Fruit fly (Drosophila melanogaster) whole organism, embryonic: ENCODE data around the gene Bx.

Experiments used
- Atf-2 ChIP-seq: fragments of 200-800 bp; sonication (Bioruptor generic); optimal IDR thresholded peaks from 2 replicates; lab custom pipeline; 2016; ENCODE audit warnings: missing biosample characterization, missing genetic modification characterization
- Atf6 ChIP-seq: fragments of 200-800 bp; sonication (Bioruptor generic); IDR thresholded peaks from 2 replicates; pipeline ENCODE4 v1.3.6; 2022; ENCODE audit warnings: missing biosample characterization, missing genetic modification characterization
- CG10321 ChIP-seq: fragments of 200-800 bp; sonication (Bioruptor generic); IDR thresholded peaks from 2 replicates; pipeline ENCODE4 v1.3.6; 2022; ENCODE audit warnings: missing biosample characterization, missing genetic modification characterization
- CG10654 ChIP-seq: fragments of 200-800 bp; sonication (Bioruptor generic); optimal IDR thresholded peaks from 2 replicates; lab custom pipeline; 2016; ENCODE audit warnings: missing biosample characterization, missing genetic modification characterization
- CG11085 ChIP-seq: fragments of 200-800 bp; sonication (Bioruptor generic); IDR thresholded peaks from 2 replicates; pipeline ENCODE4 v1.3.6; 2022; ENCODE audit warnings: missing biosample characterization, missing genetic modification characterization
- CG12071 ChIP-seq: fragments of 200-800 bp; sonication (Bioruptor generic); optimal IDR thresholded peaks from 3 replicates; lab custom pipeline; 2018; ENCODE audit warnings: missing biosample characterization, mild to moderate bottlenecking, missing genetic modification characterization
- CG12659 ChIP-seq: fragments of 200-800 bp; sonication (Bioruptor generic); optimal IDR thresholded peaks from 3 replicates; lab custom pipeline; 2017; ENCODE audit warnings: mild to moderate bottlenecking, missing biosample characterization, missing genetic modification reagents, missing genetic modification characterization
- CG12769 ChIP-seq: fragments of 200-800 bp; sonication (Bioruptor generic); optimal IDR thresholded peaks from 2 replicates; lab custom pipeline; 2019; ENCODE audit warnings: missing biosample characterization, mild to moderate bottlenecking, missing genetic modification characterization, moderate library complexity
- CG13624 ChIP-seq: fragments of 200-800 bp; sonication (Bioruptor generic); optimal IDR thresholded peaks from 2 replicates; lab custom pipeline; 2016; ENCODE audit warnings: missing biosample characterization, missing genetic modification characterization
- CG1647 ChIP-seq: fragments of 200-800 bp; sonication (Bioruptor generic); optimal IDR thresholded peaks from 3 replicates; lab custom pipeline; 2016; ENCODE audit warnings: missing biosample characterization, missing genetic modification characterization
- CG17385 ChIP-seq: fragments of 200-800 bp; sonication (Bioruptor generic); optimal IDR thresholded peaks from 3 replicates; lab custom pipeline; 2018; ENCODE audit warnings: missing biosample characterization, mild to moderate bottlenecking, missing genetic modification characterization
- CG17802 ChIP-seq: fragments of 200-800 bp; sonication (Bioruptor generic); optimal IDR thresholded peaks from 2 replicates; lab custom pipeline; 2018; ENCODE audit warnings: missing biosample characterization, mild to moderate bottlenecking, missing genetic modification characterization, moderate library complexity
- CG18599 ChIP-seq: fragments of 200-800 bp; sonication (Bioruptor generic); optimal IDR thresholded peaks from 3 replicates; lab custom pipeline; 2017; ENCODE audit warnings: missing biosample characterization, missing genetic modification characterization, mild to moderate bottlenecking, moderate library complexity, missing genetic modification reagents
- CG2120 ChIP-seq: fragments of 200-800 bp; sonication (Bioruptor generic); optimal IDR thresholded peaks from 3 replicates; lab custom pipeline; 2016; ENCODE audit warnings: missing biosample characterization, missing genetic modification characterization
- CG2678 ChIP-seq: fragments of 200-800 bp; sonication (Bioruptor generic); optimal IDR thresholded peaks from 3 replicates; lab custom pipeline; 2019; ENCODE audit warnings: missing biosample characterization, mild to moderate bottlenecking, missing genetic modification characterization, moderate library complexity
- CG43689 ChIP-seq: fragments of 200-800 bp; sonication (Bioruptor generic); IDR thresholded peaks from 2 replicates; pipeline ENCODE4 v1.3.6; 2022; ENCODE audit warnings: missing biosample characterization, missing genetic modification characterization
- CG4617 ChIP-seq: fragments of 200-800 bp; sonication (Bioruptor generic); optimal IDR thresholded peaks from 3 replicates; lab custom pipeline; 2016; ENCODE audit warnings: missing biosample characterization, missing genetic modification characterization, borderline replicate concordance
- CG7745 ChIP-seq: fragments of 200-800 bp; sonication (Bioruptor generic); optimal IDR thresholded peaks from 2 replicates; lab custom pipeline; 2018; ENCODE audit warnings: missing biosample characterization, mild to moderate bottlenecking, missing genetic modification characterization, moderate library complexity
- CG7839 ChIP-seq: fragments of 200-800 bp; sonication (Bioruptor generic); optimal IDR thresholded peaks from 3 replicates; lab custom pipeline; 2018; ENCODE audit warnings: missing biosample characterization, mild to moderate bottlenecking, missing genetic modification characterization, moderate library complexity
- CG8281 ChIP-seq: fragments of 200-800 bp; sonication (Bioruptor generic); optimal IDR thresholded peaks from 2 replicates; lab custom pipeline; 2018; ENCODE audit warnings: missing biosample characterization, mild to moderate bottlenecking, missing genetic modification characterization, moderate library complexity
- CG8388 ChIP-seq: fragments of 200-800 bp; sonication (Bioruptor generic); optimal IDR thresholded peaks from 2 replicates; lab custom pipeline; 2019; ENCODE audit warnings: missing biosample characterization, mild to moderate bottlenecking, missing genetic modification characterization, moderate library complexity
- Dad ChIP-seq: fragments of 200-800 bp; sonication (Bioruptor generic); optimal IDR thresholded peaks from 3 replicates; lab custom pipeline; 2016; ENCODE audit warnings: missing biosample characterization, missing genetic modification characterization
- Deaf1 ChIP-seq: fragments of 200-800 bp; optimal IDR thresholded peaks from 3 replicates; lab custom pipeline; 2019; ENCODE audit warnings: missing biosample characterization, mild to moderate bottlenecking, missing genetic modification characterization, moderate library complexity
- H15 ChIP-seq: fragments of 200-800 bp; sonication (Bioruptor generic); IDR thresholded peaks from 3 replicates; pipeline ENCODE4 v1.3.6; 2022; ENCODE audit warnings: missing biosample characterization, missing genetic modification characterization
- Hand ChIP-seq: fragments of 200-800 bp; sonication (Bioruptor generic); optimal IDR thresholded peaks from 2 replicates; lab custom pipeline; 2017; ENCODE audit warnings: mild to moderate bottlenecking, missing biosample characterization, missing genetic modification reagents, missing genetic modification characterization
- MTF-1 ChIP-seq: fragments of 200-800 bp; sonication (Bioruptor generic); optimal IDR thresholded peaks from 2 replicates; lab custom pipeline; 2018; ENCODE audit warnings: missing biosample characterization, mild to moderate bottlenecking, missing genetic modification characterization, borderline replicate concordance
- Med ChIP-seq: fragments of 200-800 bp; sonication (Bioruptor generic); peaks from one replicate; lab custom pipeline; 2016; ENCODE audit warnings: missing biosample characterization, missing genetic modification characterization, mild to moderate bottlenecking, inconsistent platforms, moderate library complexity
- Meics ChIP-seq: fragments of 200-800 bp; sonication (Bioruptor generic); optimal IDR thresholded peaks from 2 replicates; lab custom pipeline; 2017; ENCODE audit warnings: missing biosample characterization, mild to moderate bottlenecking, missing genetic modification characterization
- NfI ChIP-seq: fragments of 200-800 bp; sonication (Bioruptor generic); optimal IDR thresholded peaks from 3 replicates; lab custom pipeline; 2018; ENCODE audit warnings: missing biosample characterization, mild to moderate bottlenecking, missing genetic modification characterization, moderate library complexity
- ap ChIP-seq: fragments of 200-800 bp; sonication (Bioruptor generic); IDR thresholded peaks from 2 replicates; pipeline ENCODE4 v1.3.6; 2022; ENCODE audit warnings: missing biosample characterization, missing genetic modification characterization
- az2 ChIP-seq: fragments of 200-800 bp; sonication (Bioruptor generic); optimal IDR thresholded peaks from 3 replicates; lab custom pipeline; 2016; ENCODE audit warnings: missing biosample characterization, missing genetic modification characterization
- crp ChIP-seq, 2 experiments: fragments of 200-800 bp; sonication (Bioruptor generic); optimal IDR thresholded peaks; 2 replicates in 1 of 2; 3 replicates in 1 of 2; lab custom pipeline; 2017; ENCODE audit warnings: missing biosample characterization in 2 of 2, missing genetic modification characterization in 2 of 2, mild to moderate bottlenecking in 1 of 2, moderate library complexity in 1 of 2
- danr ChIP-seq: fragments of 200-800 bp; sonication (Bioruptor generic); IDR thresholded peaks from 2 replicates; pipeline ENCODE4 v1.3.6; 2022; ENCODE audit warnings: missing biosample characterization, missing genetic modification characterization
- ems ChIP-seq: fragments of 200-800 bp; sonication (Bioruptor generic); optimal IDR thresholded peaks from 3 replicates; lab custom pipeline; 2016; ENCODE audit warnings: missing biosample characterization, missing genetic modification characterization
- fru ChIP-seq: fragments of >200 bp; optimal IDR thresholded peaks from 2 replicates; lab custom pipeline; 2017
- gro ChIP-seq: fragments of 200-800 bp; sonication (Bioruptor generic); optimal IDR thresholded peaks from 2 replicates; lab custom pipeline; 2016; ENCODE audit warnings: missing biosample characterization, missing genetic modification characterization
- hkb ChIP-seq, 2 experiments: fragments of 200-800 bp in 1 of 2; fragments of >200 bp in 1 of 2; sonication (Bioruptor generic) in 1 of 2; IDR thresholded peaks in 1 of 2; optimal IDR thresholded peaks in 1 of 2; 2 replicates each; pipeline versions ENCODE4 v1.3.6 to Lab custom; 2017 to 2022; ENCODE audit warnings: missing biosample characterization in 1 of 2, missing genetic modification characterization in 1 of 2
- jigr1 ChIP-seq: fragments of 200-800 bp; sonication (Bioruptor generic); IDR thresholded peaks from 3 replicates; pipeline ENCODE4 v1.3.6; 2022; ENCODE audit warnings: missing biosample characterization, missing genetic modification characterization
- klu ChIP-seq: fragments of 200-800 bp; sonication (Bioruptor generic); IDR thresholded peaks from 2 replicates; pipeline ENCODE4 v1.3.6; 2022; ENCODE audit warnings: missing biosample characterization, missing genetic modification characterization
- knrl ChIP-seq: fragments of 200-800 bp; sonication (Bioruptor generic); IDR thresholded peaks from 3 replicates; pipeline ENCODE4 v1.3.6; 2022; ENCODE audit warnings: missing biosample characterization, missing genetic modification characterization; ENCODE audit not compliant: partially characterized antibody
- mirr ChIP-seq: fragments of 200-800 bp; sonication (Bioruptor generic); optimal IDR thresholded peaks from 3 replicates; lab custom pipeline; 2018; ENCODE audit warnings: missing biosample characterization, mild to moderate bottlenecking, missing genetic modification characterization
- repo ChIP-seq: fragments of 200-800 bp; sonication (Bioruptor generic); optimal IDR thresholded peaks from 2 replicates; lab custom pipeline; 2016; ENCODE audit warnings: missing biosample characterization, missing genetic modification characterization
- slou ChIP-seq: fragments of 200-800 bp; sonication (Bioruptor generic); optimal IDR thresholded peaks from 3 replicates; lab custom pipeline; 2016; ENCODE audit warnings: missing biosample characterization, missing genetic modification characterization
- stwl ChIP-seq: fragments of 200-800 bp; sonication (Bioruptor generic); optimal IDR thresholded peaks from 3 replicates; lab custom pipeline; 2018; ENCODE audit warnings: missing biosample characterization, mild to moderate bottlenecking, missing genetic modification characterization, moderate library complexity
- tna ChIP-seq: fragments of 200-800 bp; sonication (Bioruptor generic); IDR thresholded peaks from 2 replicates; pipeline ENCODE4 v1.3.6; 2022; ENCODE audit warnings: missing biosample characterization, missing genetic modification characterization; ENCODE audit not compliant: partially characterized antibody
- trh ChIP-seq: fragments of 200-800 bp; sonication (Bioruptor generic); optimal IDR thresholded peaks from 2 replicates; lab custom pipeline; 2016; ENCODE audit warnings: missing biosample characterization, missing genetic modification characterization
- tx ChIP-seq: fragments of 200-800 bp; sonication (Bioruptor generic); optimal IDR thresholded peaks from 2 replicates; lab custom pipeline; 2016; ENCODE audit warnings: missing biosample characterization, missing genetic modification characterization
- zf30C ChIP-seq: fragments of 200-800 bp; sonication (Bioruptor generic); optimal IDR thresholded peaks from 3 replicates; lab custom pipeline; 2018; ENCODE audit warnings: missing biosample characterization, mild to moderate bottlenecking, missing genetic modification characterization

Bx gene

DNA sequence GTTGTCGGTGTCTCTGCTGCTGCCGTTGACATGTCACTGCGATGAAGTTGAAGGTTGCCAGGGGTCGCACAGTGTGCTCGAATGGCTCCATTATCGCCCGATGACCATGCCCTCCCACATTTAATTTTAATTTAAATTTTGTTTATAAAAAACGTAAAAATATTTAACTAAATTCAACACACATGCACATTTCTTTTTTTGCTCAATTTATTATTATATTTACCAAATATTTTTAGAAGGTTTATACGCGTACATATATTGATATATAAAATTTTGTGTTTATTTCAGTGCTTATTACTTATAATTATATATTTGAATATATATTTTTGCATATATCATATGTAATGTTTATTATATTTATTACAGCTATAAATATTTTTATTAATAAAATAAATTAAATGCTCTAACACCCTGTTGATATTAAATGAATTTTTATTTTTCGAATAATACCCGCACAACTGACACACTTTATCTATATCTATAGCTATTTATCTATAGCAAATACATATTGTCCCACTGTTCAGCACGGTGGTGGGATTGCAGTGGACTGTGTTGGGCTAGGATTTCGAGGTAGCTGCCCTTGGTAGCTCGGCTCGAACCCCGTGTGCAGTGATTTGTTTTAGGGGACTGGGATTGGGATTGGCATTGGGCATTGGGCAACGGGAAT, 8.1 kb downstream of the Bx start (continued):
- TF ChIP-seq crp (GFP tag; optimal IDR thresholded peaks at IDR 0.05; lab: Kevin White, UChicago) (no peak), CG8388 (GFP tag; lab: Kevin White, UChicago) (no peak), tna (GFP tag; lab: Robert Waterston, UW) (no peak), Deaf1 (tag; lab: Kevin White, UChicago) (no peak), CG10321 (GFP tag; lab: Robert Waterston, UW) (no peak), CG43689 (GFP tag; lab: Robert Waterston, UW) (no peak), CG7839 (tag; lab: Kevin White, UChicago) (peak; percentile 39), trh (GFP tag; lab: Kevin White, UChicago) (no peak), fru (no peak), Med (GFP tag; lab: Kevin White, UChicago) (peak; percentile 11), gro (GFP tag; lab: Kevin White, UChicago) (no peak), zf30C (GFP tag; lab: Kevin White, UChicago) (no peak), repo (GFP tag; lab: Kevin White, UChicago) (no peak), MTF-1 (GFP tag; lab: Kevin White, UChicago) (no peak), Atf-2 (GFP tag; lab: Kevin White, UChicago) (no peak), CG11085 (GFP tag; lab: Robert Waterston, UW) (no peak), CG10654 (GFP tag; lab: Kevin White, UChicago) (no peak), tx (GFP tag; lab: Kevin White, UChicago) (no peak), jigr1 (GFP tag; lab: Robert Waterston, UW) (no peak), mirr (no peak)

DNA sequence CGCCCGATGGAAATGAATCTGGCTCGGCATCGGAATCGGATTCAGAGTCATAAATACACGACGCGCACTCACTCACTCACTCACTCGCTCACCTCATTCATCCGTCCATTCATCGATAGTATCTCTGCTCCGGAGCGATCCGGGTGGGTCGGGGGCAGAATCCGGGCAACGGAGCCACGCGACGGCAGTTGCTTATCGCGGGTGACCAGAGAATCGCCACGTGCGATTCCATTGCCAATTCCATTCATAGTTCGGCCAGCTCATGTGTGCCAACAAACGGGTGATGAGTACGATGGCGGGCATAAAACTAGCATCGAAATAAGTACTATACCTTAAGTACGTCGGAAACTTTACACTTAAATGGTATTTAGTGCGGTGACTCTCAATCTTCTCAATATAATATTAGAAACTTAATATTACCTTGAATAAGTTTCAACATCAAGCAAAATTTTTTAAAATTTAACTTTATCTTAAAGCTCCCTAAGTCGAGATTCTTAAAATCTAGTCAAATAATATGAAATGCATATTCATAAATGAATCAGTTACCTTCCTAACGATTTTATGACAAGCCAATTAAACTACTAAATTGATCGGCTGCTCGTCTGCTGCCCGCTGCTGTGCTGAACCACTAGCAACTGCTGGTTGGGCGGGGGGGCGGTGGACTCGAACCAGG, 9.5 kb downstream of the Bx start:
- TF ChIP-seq stwl (no peak), danr (GFP tag; lab: Robert Waterston, UW) (0 out of 2 replicates have a peak, but pooled peaks have one; percentile 5), ap (GFP tag; lab: Robert Waterston, UW) (no peak), CG12659 (GFP tag; lab: Kevin White, UChicago) (peak; percentile 22), Atf6 (GFP tag; lab: Robert Waterston, UW) (no peak), Dad (no peak), CG17802 (no peak), CG1647 (GFP tag; lab: Kevin White, UChicago) (no peak), ems (GFP tag; lab: Kevin White, UChicago) (no peak), CG8281 (no peak), NfI (GFP tag; lab: Kevin White, UChicago) (no peak), CG4617 (GFP tag; lab: Kevin White, UChicago) (no peak), hkb (optimal IDR thresholded peaks at IDR 0.05; lab: Kevin White, UChicago) (no peak), hkb (GFP tag; IDR thresholded peaks at IDR 0.05; lab: Robert Waterston, UW) (peak; percentile 56), az2 (GFP tag; lab: Kevin White, UChicago) (peak; percentile 1), CG2678 (tag; lab: Kevin White, UChicago) (peak; percentile 67), CG18599 (GFP tag; lab: Kevin White, UChicago) (peak; percentile 50), klu (GFP tag; lab: Robert Waterston, UW) (no peak), CG17385 (GFP tag; lab: Kevin White, UChicago) (peak; percentile 7), CG12769 (tag; lab: Kevin White, UChicago) (no peak), slou (GFP tag; lab: Kevin White, UChicago) (no peak), knrl (GFP tag; lab: Robert Waterston, UW) (no peak), CG7745 (tag; lab: Kevin White, UChicago) (no peak), CG12071 (no peak), CG13624 (no peak), CG2120 (GFP tag; lab: Kevin White, UChicago) (no peak), Hand (GFP tag; lab: Kevin White, UChicago) (no peak), Meics (peak; percentile 57), H15 (GFP tag; lab: Robert Waterston, UW) (no peak)
